Fruit fly (Drosophila melanogaster) whole organism, embryonic: ENCODE data around the gene CG45490.

Source experiments
- Bteb2 ChIP-seq: fragments of 200-800 bp; sonication (Bioruptor generic); optimal IDR thresholded peaks from 2 replicates; lab custom pipeline; 2016; ENCODE audit warnings: missing biosample characterization, missing genetic modification characterization
- CG10543 ChIP-seq: fragments of 200-800 bp; sonication (Bioruptor generic); optimal IDR thresholded peaks from 3 replicates; lab custom pipeline; 2017; ENCODE audit warnings: missing biosample characterization, mild to moderate bottlenecking, missing genetic modification characterization, moderate library complexity
- CG10654 ChIP-seq: fragments of 200-800 bp; sonication (Bioruptor generic); optimal IDR thresholded peaks from 2 replicates; lab custom pipeline; 2016; ENCODE audit warnings: missing biosample characterization, missing genetic modification characterization
- CG11247 ChIP-seq: fragments of 200-800 bp; sonication (Bioruptor generic); IDR thresholded peaks from 2 replicates; pipeline ENCODE4 v1.3.6; 2022; ENCODE audit warnings: missing biosample characterization, missing genetic modification characterization
- CG11695 ChIP-seq: fragments of 200-800 bp; sonication (Bioruptor generic); IDR thresholded peaks from 3 replicates; pipeline ENCODE4 v1.3.6; 2022; ENCODE audit warnings: missing biosample characterization, missing genetic modification characterization
- CG11696 ChIP-seq: fragments of 200-800 bp; sonication (Bioruptor generic); IDR thresholded peaks from 2 replicates; pipeline ENCODE4 v1.3.6; 2022; ENCODE audit warnings: missing biosample characterization, missing genetic modification characterization
- CG12219 ChIP-seq: fragments of 200-800 bp; sonication (Bioruptor generic); optimal IDR thresholded peaks from 3 replicates; lab custom pipeline; 2018; ENCODE audit warnings: missing biosample characterization, mild to moderate bottlenecking, missing genetic modification characterization
- CG12391 ChIP-seq: fragments of 200-800 bp; sonication (Bioruptor generic); optimal IDR thresholded peaks from 3 replicates; lab custom pipeline; 2018; ENCODE audit warnings: missing biosample characterization, mild to moderate bottlenecking, missing genetic modification characterization, moderate library complexity
- CG13123 ChIP-seq: fragments of 200-800 bp; sonication (Bioruptor generic); optimal IDR thresholded peaks from 2 replicates; lab custom pipeline; 2016; ENCODE audit warnings: missing biosample characterization, missing genetic modification characterization
- CG13287 ChIP-seq: fragments of 200-800 bp; sonication (Bioruptor generic); IDR thresholded peaks from 2 replicates; pipeline ENCODE4 v1.3.6; 2022; ENCODE audit warnings: missing biosample characterization, missing genetic modification characterization; ENCODE audit not compliant: partially characterized antibody
- CG13424 ChIP-seq: fragments of 200-800 bp; sonication (Bioruptor generic); optimal IDR thresholded peaks from 2 replicates; lab custom pipeline; 2019; ENCODE audit warnings: missing biosample characterization, mild to moderate bottlenecking, missing genetic modification characterization, moderate library complexity
- CG13894 ChIP-seq: fragments of 200-800 bp; sonication (Bioruptor generic); optimal IDR thresholded peaks from 3 replicates; lab custom pipeline; 2018; ENCODE audit warnings: missing biosample characterization, mild to moderate bottlenecking, missing genetic modification characterization, moderate library complexity
- CG15514 ChIP-seq: fragments of 200-800 bp; sonication (Bioruptor generic); optimal IDR thresholded peaks from 3 replicates; lab custom pipeline; 2017; ENCODE audit warnings: missing biosample characterization, missing genetic modification characterization, mild to moderate bottlenecking, moderate library complexity, missing genetic modification reagents
- CG17359 ChIP-seq: fragments of 200-800 bp; sonication (Bioruptor generic); optimal IDR thresholded peaks from 3 replicates; lab custom pipeline; 2018; ENCODE audit warnings: missing biosample characterization, mild to moderate bottlenecking, missing genetic modification characterization, moderate library complexity
- CG17568 ChIP-seq: fragments of 200-800 bp; sonication (Bioruptor generic); optimal IDR thresholded peaks from 2 replicates; lab custom pipeline; 2018; ENCODE audit warnings: missing biosample characterization, mild to moderate bottlenecking, missing genetic modification characterization, moderate library complexity
- CG18476 ChIP-seq: fragments of 200-800 bp; sonication (Bioruptor generic); optimal IDR thresholded peaks from 2 replicates; lab custom pipeline; 2016; ENCODE audit warnings: missing biosample characterization, mild to moderate bottlenecking, missing genetic modification characterization
- CG3281 ChIP-seq: fragments of 200-800 bp; sonication (Bioruptor generic); optimal IDR thresholded peaks from 3 replicates; lab custom pipeline; 2017; ENCODE audit warnings: missing biosample characterization, mild to moderate bottlenecking, missing genetic modification characterization
- CG3407 ChIP-seq: fragments of 200-800 bp; sonication (Bioruptor generic); optimal IDR thresholded peaks from 2 replicates; lab custom pipeline; 2018; ENCODE audit warnings: missing biosample characterization, mild to moderate bottlenecking, missing genetic modification characterization
- CG7963 ChIP-seq: fragments of 200-800 bp; sonication (Bioruptor generic); IDR thresholded peaks from 3 replicates; pipeline ENCODE4 v1.3.6; 2022; ENCODE audit warnings: missing biosample characterization, missing genetic modification characterization; ENCODE audit not compliant: partially characterized antibody
- CG9797 ChIP-seq: fragments of 200-800 bp; sonication (Bioruptor generic); optimal IDR thresholded peaks from 3 replicates; lab custom pipeline; 2018; ENCODE audit warnings: missing biosample characterization, mild to moderate bottlenecking, missing genetic modification characterization
- CTCF ChIP-seq: fragments of 200-800 bp; sonication (Bioruptor generic); optimal IDR thresholded peaks from 2 replicates; lab custom pipeline; 2017; ENCODE audit warnings: missing biosample characterization, mild to moderate bottlenecking, missing genetic modification characterization, moderate library complexity
- CkIIα-i1 ChIP-seq: fragments of 200-800 bp; sonication (Bioruptor generic); IDR thresholded peaks from 2 replicates; pipeline ENCODE4 v1.3.6; 2022; ENCODE audit warnings: missing biosample characterization, missing genetic modification characterization
- D19A ChIP-seq: fragments of 200-800 bp; optimal IDR thresholded peaks from 3 replicates; lab custom pipeline; 2019; ENCODE audit warnings: missing biosample characterization, mild to moderate bottlenecking, missing genetic modification characterization, moderate library complexity
- E2f1 ChIP-seq: fragments of 200-800 bp; sonication (Bioruptor generic); IDR thresholded peaks from 2 replicates; pipeline ENCODE4 v1.3.6; 2022; ENCODE audit warnings: missing biosample characterization, missing genetic modification characterization
- E2f2 ChIP-seq: fragments of 200-800 bp; sonication (Bioruptor generic); IDR thresholded peaks from 2 replicates; pipeline ENCODE4 v1.3.6; 2022; ENCODE audit warnings: missing biosample characterization, missing genetic modification characterization
- HmgZ ChIP-seq: fragments of 200-800 bp; sonication (Bioruptor generic); optimal IDR thresholded peaks from 2 replicates; lab custom pipeline; 2018; ENCODE audit warnings: missing biosample characterization, mild to moderate bottlenecking, missing genetic modification characterization
- MESR4 ChIP-seq: fragments of 200-800 bp; sonication (Bioruptor generic); optimal IDR thresholded peaks from 2 replicates; lab custom pipeline; 2018; ENCODE audit warnings: missing biosample characterization, mild to moderate bottlenecking, missing genetic modification characterization, moderate library complexity
- Oaz ChIP-seq: fragments of 200-800 bp; sonication (Bioruptor generic); IDR thresholded peaks from 2 replicates; pipeline ENCODE4 v1.3.6; 2022; ENCODE audit warnings: missing biosample characterization, missing genetic modification characterization
- Ravus ChIP-seq: fragments of 200-800 bp; sonication (Bioruptor generic); IDR thresholded peaks from 2 replicates; pipeline ENCODE4 v1.3.6; 2022; ENCODE audit warnings: missing biosample characterization, missing genetic modification characterization
- Sox102F ChIP-seq: fragments of 200-800 bp; sonication (Bioruptor generic); optimal IDR thresholded peaks from 2 replicates; lab custom pipeline; 2018; ENCODE audit warnings: missing biosample characterization, mild to moderate bottlenecking, missing genetic modification characterization, moderate library complexity
- TFAM ChIP-seq: fragments of 200-800 bp; sonication (Bioruptor generic); optimal IDR thresholded peaks from 2 replicates; lab custom pipeline; 2017; ENCODE audit warnings: missing biosample characterization, missing genetic modification characterization, inconsistent platforms
- Usf ChIP-seq: fragments of 200-800 bp; sonication (Bioruptor generic); optimal IDR thresholded peaks from 2 replicates; lab custom pipeline; 2017; ENCODE audit warnings: missing genotype, missing biosample characterization, missing genetic modification characterization
- ase ChIP-seq: fragments of 200-800 bp; sonication (Bioruptor generic); IDR thresholded peaks from 3 replicates; pipeline ENCODE4 v1.3.6; 2022; ENCODE audit warnings: missing biosample characterization, missing genetic modification characterization
- corto ChIP-seq: fragments of 200-800 bp; sonication (Bioruptor generic); optimal IDR thresholded peaks from 2 replicates; lab custom pipeline; 2016; ENCODE audit warnings: missing biosample characterization, mild to moderate bottlenecking, missing genetic modification characterization, moderate library complexity
- dpn ChIP-seq, 2 experiments: fragments of 200-800 bp; sonication (Bioruptor generic); optimal IDR thresholded peaks; 3 replicates each; lab custom pipeline; 2016; ENCODE audit warnings: missing biosample characterization in 2 of 2, missing genetic modification characterization in 2 of 2
- esg ChIP-seq: fragments of 200-800 bp; sonication (Bioruptor generic); conservative IDR thresholded peaks from 2 replicates; pipeline ENCODE4 v1.3.6; 2022; ENCODE audit warnings: missing biosample characterization, missing genetic modification characterization
- fd96Cb ChIP-seq: fragments of 200-800 bp; sonication (Bioruptor generic); optimal IDR thresholded peaks from 2 replicates; lab custom pipeline; 2018; ENCODE audit warnings: missing biosample characterization, mild to moderate bottlenecking, missing genetic modification characterization, moderate library complexity
- gcm2 ChIP-seq: fragments of 200-800 bp; sonication (Bioruptor generic); optimal IDR thresholded peaks from 2 replicates; lab custom pipeline; 2016; ENCODE audit warnings: missing biosample characterization, missing genetic modification characterization
- gfzf ChIP-seq: fragments of 200-800 bp; sonication (Bioruptor generic); optimal IDR thresholded peaks from 2 replicates; lab custom pipeline; 2016; ENCODE audit warnings: missing biosample characterization, mild to moderate bottlenecking, missing genetic modification characterization, moderate library complexity
- her ChIP-seq: fragments of 200-800 bp; sonication (Bioruptor generic); optimal IDR thresholded peaks from 2 replicates; lab custom pipeline; 2016; ENCODE audit warnings: missing biosample characterization, missing genetic modification characterization
- ken ChIP-seq: fragments of 200-800 bp; sonication (Bioruptor generic); IDR thresholded peaks from 3 replicates; pipeline ENCODE4 v1.3.6; 2022; ENCODE audit warnings: missing biosample characterization, missing genetic modification characterization
- luna ChIP-seq: fragments of 200-800 bp; sonication (Bioruptor generic); optimal IDR thresholded peaks from 2 replicates; lab custom pipeline; 2016; ENCODE audit warnings: missing biosample characterization, missing genetic modification characterization
- org-1 ChIP-seq: fragments of 200-800 bp; sonication (Bioruptor generic); optimal IDR thresholded peaks from 2 replicates; lab custom pipeline; 2017; ENCODE audit warnings: missing biosample characterization, missing genetic modification characterization
- pfk ChIP-seq: fragments of 200-800 bp; sonication (Bioruptor generic); optimal IDR thresholded peaks from 2 replicates; lab custom pipeline; 2018; ENCODE audit warnings: missing biosample characterization, mild to moderate bottlenecking, missing genetic modification characterization, moderate library complexity
- pho ChIP-seq: fragments of 200-800 bp; sonication (Bioruptor generic); optimal IDR thresholded peaks from 2 replicates; lab custom pipeline; 2016; ENCODE audit warnings: missing biosample characterization, missing genetic modification characterization
- pita ChIP-seq: fragments of 200-800 bp; sonication (Bioruptor generic); optimal IDR thresholded peaks from 2 replicates; lab custom pipeline; 2017; ENCODE audit warnings: missing biosample characterization, mild to moderate bottlenecking, missing genetic modification characterization
- run ChIP-seq: fragments of 200-800 bp; sonication (Bioruptor generic); optimal IDR thresholded peaks from 3 replicates; lab custom pipeline; 2018; ENCODE audit warnings: missing biosample characterization, mild to moderate bottlenecking, missing genetic modification characterization
- sima ChIP-seq: fragments of 200-800 bp; sonication (Bioruptor generic); optimal IDR thresholded peaks from 2 replicates; lab custom pipeline; 2016; ENCODE audit warnings: missing biosample characterization, missing genetic modification characterization
- sna ChIP-seq: fragments of 200-800 bp; sonication (Bioruptor generic); IDR thresholded peaks from 2 replicates; pipeline ENCODE4 v1.3.6; 2022; ENCODE audit warnings: missing biosample characterization, missing genetic modification characterization; ENCODE audit not compliant: partially characterized antibody
- stc ChIP-seq: fragments of 200-800 bp; sonication (Bioruptor generic); IDR thresholded peaks from 2 replicates; pipeline ENCODE4 v1.3.6; 2022; ENCODE audit warnings: missing biosample characterization, missing genetic modification characterization
- tx ChIP-seq: fragments of 200-800 bp; sonication (Bioruptor generic); optimal IDR thresholded peaks from 2 replicates; lab custom pipeline; 2016; ENCODE audit warnings: missing biosample characterization, missing genetic modification characterization
- yki ChIP-seq: fragments of >200 bp; optimal IDR thresholded peaks from 3 replicates; lab custom pipeline; 2018

The CG45490 gene

dm6 chrX:19964215-19964614 is 30.1 kb upstream of the CG45490 start (continued):
- TF ChIP-seq pfk (no peak), ase (no peak), pho (GFP tag; lab: Kevin White, UChicago) (no peak), yki (lab: Kevin White, UChicago) (no peak), Bteb2 (GFP tag; lab: Kevin White, UChicago) (no peak), CG9797 (no peak), tx (GFP tag; lab: Kevin White, UChicago) (peak; percentile 5), sima (GFP tag; lab: Kevin White, UChicago) (no peak), CG15514 (GFP tag; lab: Kevin White, UChicago) (peak; percentile 10), CkIIα-i1 (GFP tag; lab: Robert Waterston, UW) (no peak), E2f1 (peak; percentile 50), ken (GFP tag; lab: Robert Waterston, UW) (no peak), CG13123 (no peak), CG13894 (no peak), CTCF (GFP tag; lab: Kevin White, UChicago) (no peak), HmgZ (tag; lab: Kevin White, UChicago) (peak; percentile 13), Ravus (GFP tag; lab: Robert Waterston, UW) (no peak), corto (GFP tag; lab: Kevin White, UChicago) (no peak), dpn (GFP tag; optimal IDR thresholded peaks at IDR 0.05; lab: Kevin White, UChicago) (peak; percentile 46 to 52), fd96Cb (tag; lab: Kevin White, UChicago) (peak; percentile 7), CG17568 (no peak), sna (GFP tag; lab: Robert Waterston, UW) (no peak), D19A (tag; lab: Kevin White, UChicago) (peak; percentile 79), pita (GFP tag; lab: Kevin White, UChicago) (no peak), MESR4 (GFP tag; lab: Kevin White, UChicago) (no peak), CG18476 (GFP tag; lab: Kevin White, UChicago) (no peak), esg (GFP tag; lab: Robert Waterston, UW) (no peak), CG11247 (no peak), CG11696 (GFP tag; lab: Robert Waterston, UW) (no peak), CG3407 (GFP tag; lab: Kevin White, UChicago) (no peak), CG17359 (tag; lab: Kevin White, UChicago) (peak; percentile 31), CG11695 (GFP tag; lab: Robert Waterston, UW) (peak; percentile 45; the same call in 1 of the 3 replicates), TFAM (GFP tag; lab: Kevin White, UChicago) (no peak), stc (GFP tag; lab: Robert Waterston, UW) (no peak), run (tag; lab: Kevin White, UChicago) (no peak), Oaz (GFP tag; lab: Robert Waterston, UW) (peak; percentile 14; the same call in 1 of the 2 replicates), org-1 (GFP tag; lab: Kevin White, UChicago) (no peak), CG12219 (GFP tag; lab: Kevin White, UChicago) (peak; percentile 25), gcm2 (GFP tag; lab: Kevin White, UChicago) (no peak), gfzf (GFP tag; lab: Kevin White, UChicago) (no peak), CG13287 (GFP tag; lab: Robert Waterston, UW) (no peak), her (no peak), CG3281 (GFP tag; lab: Kevin White, UChicago) (peak; percentile 32), CG10543 (GFP tag; lab: Kevin White, UChicago) (peak; percentile 43), CG7963 (GFP tag; lab: Robert Waterston, UW) (no peak), CG10654 (GFP tag; lab: Kevin White, UChicago) (no peak), CG13424 (peak; percentile 7), E2f2 (GFP tag; lab: Robert Waterston, UW) (peak; percentile 51), Sox102F (GFP tag; lab: Kevin White, UChicago) (peak; percentile 48), CG12391 (tag; lab: Kevin White, UChicago) (no peak), luna (no peak), Usf (GFP tag; lab: Kevin White, UChicago) (no peak)
